Fruit fly (Drosophila melanogaster) whole organism, embryonic: Measurements from ENCODE around the gene Or74a.

ENCODE experiments used
- CG1647 ChIP-seq: fragments of 200-800 bp; sonication (Bioruptor generic); optimal IDR thresholded peaks from 3 replicates; lab custom pipeline; 2016; ENCODE audit warnings: missing biosample characterization, missing genetic modification characterization
- CG18764 ChIP-seq: fragments of 200-800 bp; sonication (Bioruptor generic); optimal IDR thresholded peaks from 3 replicates; lab custom pipeline; 2016; ENCODE audit warnings: missing biosample characterization, missing genetic modification characterization
- CG6813 ChIP-seq: fragments of 200-800 bp; sonication (Bioruptor generic); optimal IDR thresholded peaks from 2 replicates; lab custom pipeline; 2017; ENCODE audit warnings: missing biosample characterization, missing genetic modification characterization, mild to moderate bottlenecking, moderate library complexity, missing genetic modification reagents
- CG7357 ChIP-seq: fragments of 200-800 bp; sonication (Bioruptor generic); IDR thresholded peaks from 3 replicates; pipeline ENCODE4 v1.3.6; 2022; ENCODE audit warnings: missing biosample characterization, missing genetic modification characterization
- luna ChIP-seq: fragments of 200-800 bp; sonication (Bioruptor generic); optimal IDR thresholded peaks from 2 replicates; lab custom pipeline; 2016; ENCODE audit warnings: missing biosample characterization, missing genetic modification characterization
- toy ChIP-seq: fragments of 200-800 bp; sonication (Bioruptor generic); IDR thresholded peaks from 2 replicates; pipeline ENCODE4 v1.3.6; 2022; ENCODE audit warnings: missing biosample characterization, missing genetic modification characterization

DNA sequence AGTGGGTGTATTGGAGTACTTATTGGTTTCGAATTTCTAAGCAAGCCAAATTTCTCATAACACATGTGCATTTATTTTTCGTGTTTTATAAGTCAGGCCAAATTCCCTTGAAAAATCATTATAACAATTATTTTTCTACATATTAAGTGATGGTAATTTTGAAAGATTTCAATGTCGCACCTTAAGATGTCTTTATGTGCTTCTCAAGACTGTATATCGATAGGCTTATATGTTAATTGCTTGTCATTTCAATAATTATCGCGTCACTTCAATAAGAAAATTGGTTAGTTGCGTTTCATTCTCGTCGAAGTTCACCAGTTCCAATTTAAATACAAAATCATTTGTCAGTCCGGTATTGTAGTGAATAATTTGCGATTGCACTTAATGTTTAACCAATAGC is 22.6 kb upstream of the Or74a start, which contains the start of gene CG7692:
- TF ChIP-seq CG6813 (GFP tag; lab: Kevin White, UChicago): no peak
- no peak for TF ChIP-seq CG1647 (GFP tag; lab: Kevin White, UChicago)
- TF ChIP-seq CG7357 (GFP tag; lab: Robert Waterston, UW): no peak
- TF ChIP-seq CG18764: no peak
- no peak for TF ChIP-seq luna (GFP tag; lab: Kevin White, UChicago)
- no peak for TF ChIP-seq toy (GFP tag; lab: Robert Waterston, UW)
